Worm (Caenorhabditis elegans) whole organism, midembryonic: ENCODE measurements around the gene mlc-4.

Source experiments
- cog-1 ChIP-seq: sonication (generic microtip); optimal IDR thresholded peaks from 2 replicates; lab custom pipeline; 2016; ENCODE audit warnings: missing genetic modification characterization, missing compliant biosample characterization
- flt-1 ChIP-seq: fragments of 200-800 bp; sonication (Bioruptor generic); IDR thresholded peaks from 2 replicates; pipeline ENCODE4 v1.3.6; 2022; ENCODE audit warnings: missing genetic modification characterization, missing compliant biosample characterization
- med-1 ChIP-seq: sonication (generic microtip); optimal IDR thresholded peaks from 2 replicates; lab custom pipeline; 2017; ENCODE audit warnings: missing genetic modification characterization, mild to moderate bottlenecking, missing compliant biosample characterization, antibody characterized with exemption, missing genetic modification reagents; ENCODE audit not compliant: insufficient read depth
- ref-1 ChIP-seq: fragments of 200-800 bp; sonication (Bioruptor generic); conservative IDR thresholded peaks from 2 replicates; pipeline ENCODE4 v1.3.6; 2022; ENCODE audit warnings: missing genetic modification reagents, missing genetic modification characterization, missing compliant biosample characterization
- tab-1 ChIP-seq: fragments of 200-800 bp; sonication (Bioruptor generic); IDR thresholded peaks from 2 replicates; pipeline ENCODE4 v1.3.6; 2022; ENCODE audit warnings: missing genetic modification characterization, missing compliant biosample characterization
- ztf-23 ChIP-seq: fragments of 200-800 bp; sonication (Bioruptor generic); IDR thresholded peaks from 2 replicates; pipeline ENCODE4 v1.3.6; 2022; ENCODE audit warnings: missing genetic modification reagents, missing genetic modification characterization, missing compliant biosample characterization
- ztf-29 ChIP-seq: fragments of 200-800 bp; sonication (Bioruptor generic); IDR thresholded peaks from 2 replicates; pipeline ENCODE4 v1.3.6; 2022; ENCODE audit warnings: missing genetic modification reagents, missing genetic modification characterization, missing compliant biosample characterization

- TF ChIP-seq ztf-23 = no peak
- no peak for TF ChIP-seq ztf-29 (GFP tag; lab: Robert Waterston, UW)
- no peak for TF ChIP-seq cog-1 (tag; lab: Kevin White, UChicago)
- no peak for TF ChIP-seq flt-1
- TF ChIP-seq med-1 (GFP tag; lab: Kevin White, UChicago) = no peak
- TF ChIP-seq tab-1 (GFP tag; lab: Robert Waterston, UW) = no peak
- no peak for TF ChIP-seq ref-1 (GFP tag; lab: Robert Waterston, UW)
Measured at ce11 chrIII:3414412-3414811, 20.8 kb upstream of the mlc-4 start.
